Fruit fly (Drosophila melanogaster) ovary, adult (tissue): Measurements from ENCODE around the gene CG34293.

Experiments
- CG17801 ChIP-seq: fragments of 200-800 bp; optimal IDR thresholded peaks from 2 replicates; lab custom pipeline; 2019; ENCODE audit warnings: missing biosample characterization, mild to moderate bottlenecking, missing genetic modification characterization, moderate library complexity; ENCODE audit not compliant: partially characterized antibody

The CG34293 gene

dm6 chr3R:27152129-27152968, 13.0 kb downstream of the CG34293 start:
- peak; percentile 69 for TF ChIP-seq CG17801 (GFP tag; lab: Kevin White, UChicago)

DNA sequence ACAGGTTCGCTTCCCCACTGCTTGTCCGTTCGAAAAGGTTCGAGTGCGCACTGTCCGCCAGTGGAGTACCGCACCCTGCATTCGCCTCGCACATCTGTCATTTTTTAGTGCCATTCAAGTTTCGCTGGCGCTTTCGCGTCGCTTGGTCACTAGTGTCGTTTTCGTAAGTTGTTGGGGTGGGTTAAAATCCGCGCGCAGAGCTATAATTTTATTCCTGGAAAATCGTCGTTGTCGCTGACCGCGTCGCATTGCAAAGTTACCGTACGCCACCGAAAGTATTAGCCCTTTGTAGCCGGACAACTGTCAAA, 13.9 kb downstream of the CG34293 start, which contains the start of gene Men-b:
TSS of gene Men-b (plus strand) at position 147 of the 308 bp plus-strand sequence.
- peak; percentile 8 for TF ChIP-seq CG17801 (GFP tag; lab: Kevin White, UChicago)

dm6 chr3R:27150685-27151515, 14.5 kb downstream of the CG34293 start, which contains the start of gene CG6051:
Gene CG6051 (minus strand): TSS chr3R:27151069.
- peak; percentile 53 for TF ChIP-seq CG17801 (GFP tag; lab: Kevin White, UChicago)

- peak; percentile 36 for TF ChIP-seq CG17801 (GFP tag; lab: Kevin White, UChicago)
These were observed 15.3 kb downstream of the CG34293 start for dm6 chr3R:27149884-27150676.

dm6 chr3R:27148812-27149769, 16.3 kb downstream of the CG34293 start:
- no peak for TF ChIP-seq CG17801 (GFP tag; lab: Kevin White, UChicago)

dm6 chr3R:27139963-27140362, 25.4 kb downstream of the CG34293 start:
- no peak for TF ChIP-seq CG17801 (GFP tag; lab: Kevin White, UChicago)

dm6 chr3R:27138700-27139099, 26.7 kb downstream of the CG34293 start:
- peak; percentile 9 for TF ChIP-seq CG17801 (GFP tag; lab: Kevin White, UChicago)

DNA sequence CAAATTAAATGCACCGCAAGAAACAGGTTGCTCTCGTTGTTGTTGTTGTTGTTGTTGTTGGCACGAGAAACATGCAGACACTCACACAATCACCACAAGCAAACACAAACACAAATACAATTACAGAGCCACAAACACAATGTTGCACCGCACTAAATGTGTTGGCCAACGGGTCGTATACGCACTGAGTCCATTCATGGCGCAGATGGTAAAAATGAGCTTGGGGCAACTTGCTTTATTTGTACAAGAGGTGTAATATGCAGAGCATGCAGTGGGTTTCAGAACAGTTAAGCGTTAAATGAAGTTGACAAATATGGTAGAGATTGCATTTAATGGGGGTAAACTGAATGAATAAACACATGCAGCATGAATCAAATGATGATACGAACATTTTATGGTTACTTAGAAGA, 27.5 kb downstream of the CG34293 start:
- TF ChIP-seq CG17801 (GFP tag; lab: Kevin White, UChicago), result no peak

- no peak for TF ChIP-seq CG17801 (GFP tag; lab: Kevin White, UChicago)
These were observed 29.4 kb downstream of the CG34293 start for dm6 chr3R:27135692-27136641.

dm6 chr3R:27134728-27135361, 30.5 kb downstream of the CG34293 start:
- no peak for TF ChIP-seq CG17801 (GFP tag; lab: Kevin White, UChicago)

dm6 chr3R:27133992-27134391, 31.4 kb downstream of the CG34293 start:
- TF ChIP-seq CG17801 (GFP tag; lab: Kevin White, UChicago), result no peak

DNA sequence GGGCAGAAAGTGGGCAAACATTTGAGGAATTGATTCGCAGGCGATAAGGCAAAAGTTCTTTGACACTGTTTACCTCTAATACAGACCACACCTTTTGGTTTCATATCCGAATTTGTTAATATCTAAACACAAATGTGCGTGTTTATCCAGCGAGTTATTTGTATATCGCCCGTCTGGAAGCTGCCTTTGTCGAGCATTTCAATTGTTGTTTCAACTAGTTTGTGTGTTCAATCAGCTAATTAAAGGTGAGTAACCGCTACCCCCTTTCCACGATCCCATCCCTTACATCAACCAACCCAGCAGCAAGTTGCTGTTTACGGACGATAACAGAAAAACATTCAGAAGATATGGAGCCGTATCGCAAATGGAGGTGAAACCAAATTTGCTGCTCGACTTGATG, 34.0 kb downstream of the CG34293 start:
- no peak for TF ChIP-seq CG17801 (GFP tag; lab: Kevin White, UChicago)
